Worm (Caenorhabditis elegans) whole organism, midembryonic: ENCODE data around the gene K12H6.10.

Experiments
- cog-1 ChIP-seq: sonication (generic microtip); optimal IDR thresholded peaks from 2 replicates; lab custom pipeline; 2016; ENCODE audit warnings: missing genetic modification characterization, missing compliant biosample characterization
- flt-1 ChIP-seq: fragments of 200-800 bp; sonication (Bioruptor generic); IDR thresholded peaks from 2 replicates; pipeline ENCODE4 v1.3.6; 2022; ENCODE audit warnings: missing genetic modification characterization, missing compliant biosample characterization
- klf-2 ChIP-seq: fragments of 200-800 bp; sonication (Bioruptor generic); conservative IDR thresholded peaks from 2 replicates; pipeline ENCODE4 v1.3.6; 2022; ENCODE audit warnings: missing genetic modification reagents, missing genetic modification characterization, missing compliant biosample characterization
- med-1 ChIP-seq: sonication (generic microtip); optimal IDR thresholded peaks from 2 replicates; lab custom pipeline; 2017; ENCODE audit warnings: missing genetic modification characterization, mild to moderate bottlenecking, missing compliant biosample characterization, antibody characterized with exemption, missing genetic modification reagents; ENCODE audit not compliant: insufficient read depth
- tab-1 ChIP-seq: fragments of 200-800 bp; sonication (Bioruptor generic); IDR thresholded peaks from 2 replicates; pipeline ENCODE4 v1.3.6; 2022; ENCODE audit warnings: missing genetic modification characterization, missing compliant biosample characterization
- ztf-23 ChIP-seq: fragments of 200-800 bp; sonication (Bioruptor generic); IDR thresholded peaks from 2 replicates; pipeline ENCODE4 v1.3.6; 2022; ENCODE audit warnings: missing genetic modification reagents, missing genetic modification characterization, missing compliant biosample characterization

ce11 chrII:2846552-2846951 is 23.9 kb downstream of the K12H6.10 start:
- TF ChIP-seq med-1 (GFP tag; lab: Kevin White, UChicago) = no peak
- no peak for TF ChIP-seq klf-2 (GFP tag; lab: Robert Waterston, UW)
- no peak for TF ChIP-seq tab-1 (GFP tag; lab: Robert Waterston, UW)
- TF ChIP-seq flt-1 (GFP tag; lab: Robert Waterston, UW) = no peak
- no peak for TF ChIP-seq ztf-23 (GFP tag; lab: Robert Waterston, UW)
- TF ChIP-seq cog-1 = no peak
